Fruit fly (Drosophila melanogaster): Measurements from ENCODE around the gene Edem2.

Gene Edem2

dm6 chr2L:13205256-13205655 lies 13.3 kb downstream of the Edem2 start (continued):
- TF ChIP-seq az2 (GFP tag; optimal IDR thresholded peaks at IDR 0.05) (no peak), NfI (GFP tag; optimal IDR thresholded peaks at IDR 0.05) (peak; percentile 19)

dm6 chr2L:13206077-13206668 lies 14.2 kb downstream of the Edem2 start:
- TF ChIP-seq crol (GFP tag; IDR thresholded peaks at IDR 0.05) (peak; percentile 34; the same call in 1 of the 2 replicates), CG2678 (tag; optimal IDR thresholded peaks at IDR 0.05) (peak; percentile 30), CG8290 (GFP tag; optimal IDR thresholded peaks at IDR 0.05) (no peak), CG8290 (tag; optimal IDR thresholded peaks at IDR 0.05) (peak in 1 of 2 experiments; percentile 37), CG18599 (GFP tag; optimal IDR thresholded peaks at IDR 0.05) (peak; percentile 9), B-H2 (GFP tag; optimal IDR thresholded peaks at IDR 0.05) (peak; percentile 35), fd3F (GFP tag; optimal IDR thresholded peaks at IDR 0.05) (no peak), sd (tag; optimal IDR thresholded peaks at IDR 0.05) (peak; percentile 81), BtbVII (GFP tag; optimal IDR thresholded peaks at IDR 0.05) (peak; percentile 28), Awh (GFP tag; IDR thresholded peaks at IDR 0.05) (0 out of 2 replicates have a peak, but pooled peaks have one; percentile 5), CG6683 (GFP tag; optimal IDR thresholded peaks at IDR 0.05) (peak; percentile 26), Hmr (GFP tag; optimal IDR thresholded peaks at IDR 0.05) (peak; percentile 23), CG4328 (GFP tag; optimal IDR thresholded peaks at IDR 0.05) (peak; percentile 21), CG7987 (GFP tag; optimal IDR thresholded peaks at IDR 0.05) (peak; percentile 37), nom (GFP tag; optimal IDR thresholded peaks at IDR 0.05) (peak; percentile 55), CG34376 (GFP tag; optimal IDR thresholded peaks at IDR 0.05) (peak; percentile 96), CG12659 (GFP tag; optimal IDR thresholded peaks at IDR 0.05) (no peak), Med (GFP tag) (peak; percentile 37), grn (GFP tag; optimal IDR thresholded peaks at IDR 0.05) (peak; percentile 62), CG12071 (GFP tag; optimal IDR thresholded peaks at IDR 0.05) (no peak), HmgZ (tag; optimal IDR thresholded peaks at IDR 0.05) (peak; percentile 50), Meics (GFP tag; optimal IDR thresholded peaks at IDR 0.05) (peak; percentile 32), CG10543 (GFP tag; optimal IDR thresholded peaks at IDR 0.05) (peak; percentile 95), Atf6 (GFP tag; IDR thresholded peaks at IDR 0.05) (0 out of 2 replicates have a peak, but pooled peaks have one; percentile 22), mirr (GFP tag; optimal IDR thresholded peaks at IDR 0.05) (peak; percentile 23), cwo (GFP tag; optimal IDR thresholded peaks at IDR 0.05) (peak; percentile 93), lilli (GFP tag; optimal IDR thresholded peaks at IDR 0.05) (peak; percentile 18), CrebB (tag; optimal IDR thresholded peaks at IDR 0.05) (peak; percentile 13), Hey (tag; optimal IDR thresholded peaks at IDR 0.05) (peak; percentile 61), gsb (GFP tag; IDR thresholded peaks at IDR 0.05) (no peak), exex (tag; optimal IDR thresholded peaks at IDR 0.05) (peak; percentile 55), CG4404 (GFP tag; IDR thresholded peaks at IDR 0.05) (no peak), pfk (GFP tag; optimal IDR thresholded peaks at IDR 0.05) (peak; percentile 55), CG1233 (GFP tag; optimal IDR thresholded peaks at IDR 0.05) (peak; percentile 32), CG7786 (GFP tag; optimal IDR thresholded peaks at IDR 0.05) (peak; percentile 29), da (GFP tag; optimal IDR thresholded peaks at IDR 0.05) (no peak), Adf1 (GFP tag; IDR thresholded peaks at IDR 0.05) (peak; percentile 69; the same call in 1 of the 2 replicates), Pdp1 (GFP tag; optimal IDR thresholded peaks at IDR 0.05) (peak in 1 of 2 experiments; percentile 78), Drgx (GFP tag; IDR thresholded peaks at IDR 0.05) (peak; percentile 63), sens (GFP tag) (peak; percentile 63), Rfx (GFP tag; IDR thresholded peaks at IDR 0.05) (0 out of 2 replicates have a peak, but pooled peaks have one; percentile 23), CG13894 (tag; optimal IDR thresholded peaks at IDR 0.05) (peak; percentile 37), ftz-f1 (GFP tag; optimal IDR thresholded peaks at IDR 0.05) (peak; percentile 19), chinmo (GFP tag; IDR thresholded peaks at IDR 0.05; ENCODE audit: partially characterized antibody) (0 out of 4 replicates have a peak, but pooled peaks have one; percentile 71), Fer1 (GFP tag; optimal IDR thresholded peaks at IDR 0.05) (peak; percentile 31)
